Fruit fly (Drosophila melanogaster): Measurements from ENCODE around the gene bur.

Gene bur

DNA sequence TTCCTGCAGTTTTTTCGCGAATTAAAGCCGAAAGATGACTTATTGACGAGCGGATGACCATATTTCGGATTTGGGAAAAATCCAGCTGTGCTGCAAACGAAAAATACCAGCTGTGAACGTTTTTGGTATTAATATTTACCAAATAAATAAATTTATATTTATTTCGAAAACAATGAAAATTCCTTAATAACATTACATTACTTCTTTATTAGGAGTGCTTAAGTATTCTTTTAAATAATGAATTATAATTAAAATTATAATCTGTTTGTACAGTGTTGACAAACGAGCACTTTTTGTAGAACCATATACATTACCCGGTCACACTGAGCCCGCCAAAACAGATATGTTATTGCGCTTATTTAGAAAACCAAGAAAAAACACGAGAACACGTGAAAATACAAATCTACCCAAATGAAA lies at the start of gene bur, which contains the start of gene Mcm10:
Gene bur, minus strand, starts transcription at position 69 of the 417 bp plus-strand sequence.
Gene Mcm10, plus strand, starts transcription at position 319 of the 417 bp plus-strand sequence.
- TF ChIP-seq Dll (optimal IDR thresholded peaks at IDR 0.05) (no peak), pan (optimal IDR thresholded peaks at IDR 0.05) (no peak), EcR (GFP tag; optimal IDR thresholded peaks at IDR 0.05) (no peak), usp (GFP tag; optimal IDR thresholded peaks at IDR 0.05) (no peak), CG8478 (optimal IDR thresholded peaks at IDR 0.05) (no peak), psq (optimal IDR thresholded peaks at IDR 0.05) (no peak)

DNA sequence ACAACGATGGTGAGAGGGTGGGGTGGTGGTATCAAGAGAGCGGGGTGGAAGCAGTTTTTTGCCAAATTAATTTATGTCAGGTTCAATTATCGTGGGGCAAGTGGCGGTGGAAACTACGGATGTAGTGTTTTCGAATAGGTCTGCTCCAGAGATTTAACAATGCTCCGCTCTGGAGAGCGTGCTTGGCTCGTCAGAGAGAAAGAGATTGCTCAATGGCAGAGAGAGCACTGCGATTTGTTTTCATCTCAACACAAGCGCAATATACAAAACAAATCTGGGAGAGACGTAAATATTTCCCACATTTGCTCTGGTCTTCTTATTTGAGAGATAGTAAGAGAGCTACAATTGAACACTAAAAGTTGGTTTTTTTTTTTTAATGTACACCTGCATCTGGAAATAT lies 42.3 kb upstream of the bur start:
- TF ChIP-seq Dll (optimal IDR thresholded peaks at IDR 0.05) (no peak), psq (optimal IDR thresholded peaks at IDR 0.05) (no peak), EcR (GFP tag; optimal IDR thresholded peaks at IDR 0.05) (no peak), usp (GFP tag; optimal IDR thresholded peaks at IDR 0.05) (no peak), pan (optimal IDR thresholded peaks at IDR 0.05) (no peak), CG8478 (optimal IDR thresholded peaks at IDR 0.05) (no peak)

DNA sequence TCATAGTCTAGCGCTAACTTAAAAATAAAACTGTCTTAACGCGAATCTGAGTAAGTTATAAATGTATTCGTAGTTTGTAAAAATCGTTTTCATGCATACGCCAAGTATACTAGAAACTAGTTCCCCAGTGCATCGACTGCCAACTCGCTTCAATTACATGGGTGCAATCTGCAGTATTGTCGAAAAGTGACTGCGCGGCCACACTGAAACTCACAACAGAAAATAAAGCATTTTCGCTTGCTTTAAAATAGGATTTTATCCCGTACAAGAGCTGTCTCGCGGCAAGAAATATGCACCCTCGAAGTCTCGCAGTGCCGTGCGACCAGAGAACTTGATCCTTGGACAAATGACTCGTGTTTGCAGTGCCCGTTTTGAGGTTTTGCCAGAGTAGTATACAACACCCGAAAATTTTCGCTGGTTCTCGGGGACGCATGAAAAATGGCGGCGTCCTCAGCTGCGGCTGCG lies 41.7 kb upstream of the bur start, which contains the start of gene CG8677:
Gene CG8677, plus strand, starts transcription at position 199 of the 465 bp plus-strand sequence.
- TF ChIP-seq pan (optimal IDR thresholded peaks at IDR 0.05) (no peak), usp (GFP tag; optimal IDR thresholded peaks at IDR 0.05) (no peak), psq (optimal IDR thresholded peaks at IDR 0.05) (no peak), EcR (GFP tag; optimal IDR thresholded peaks at IDR 0.05) (no peak), CG8478 (optimal IDR thresholded peaks at IDR 0.05) (no peak), Dll (optimal IDR thresholded peaks at IDR 0.05) (no peak)

DNA sequence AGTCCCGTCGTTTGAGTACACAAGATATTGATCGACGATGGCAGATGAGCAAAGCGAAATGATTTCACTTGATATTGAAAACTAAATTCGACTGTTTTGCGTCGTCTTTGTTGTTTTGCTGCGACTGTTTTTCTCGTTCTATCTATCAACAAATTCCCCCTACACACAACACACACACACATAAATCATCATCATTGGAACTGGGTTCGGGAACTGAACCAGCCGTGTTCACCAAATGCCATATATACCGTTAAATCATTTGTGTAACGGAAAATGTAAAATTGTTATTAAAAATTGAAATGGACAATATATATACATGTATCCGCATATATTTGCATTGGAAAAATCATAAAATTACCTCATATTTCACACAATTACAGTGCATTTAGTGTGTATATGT lies 40.9 kb upstream of the bur start, which contains the start of gene Atg18b:
Gene Atg18b, minus strand, starts transcription at position 177 of the 400 bp plus-strand sequence.
- no peak for TF ChIP-seq pan (optimal IDR thresholded peaks at IDR 0.05)
- no peak for TF ChIP-seq EcR (GFP tag; optimal IDR thresholded peaks at IDR 0.05)
- no peak for TF ChIP-seq Dll (optimal IDR thresholded peaks at IDR 0.05)
- no peak for TF ChIP-seq usp (GFP tag; optimal IDR thresholded peaks at IDR 0.05)
- no peak for TF ChIP-seq CG8478 (optimal IDR thresholded peaks at IDR 0.05)
- no peak for TF ChIP-seq psq (optimal IDR thresholded peaks at IDR 0.05)

DNA sequence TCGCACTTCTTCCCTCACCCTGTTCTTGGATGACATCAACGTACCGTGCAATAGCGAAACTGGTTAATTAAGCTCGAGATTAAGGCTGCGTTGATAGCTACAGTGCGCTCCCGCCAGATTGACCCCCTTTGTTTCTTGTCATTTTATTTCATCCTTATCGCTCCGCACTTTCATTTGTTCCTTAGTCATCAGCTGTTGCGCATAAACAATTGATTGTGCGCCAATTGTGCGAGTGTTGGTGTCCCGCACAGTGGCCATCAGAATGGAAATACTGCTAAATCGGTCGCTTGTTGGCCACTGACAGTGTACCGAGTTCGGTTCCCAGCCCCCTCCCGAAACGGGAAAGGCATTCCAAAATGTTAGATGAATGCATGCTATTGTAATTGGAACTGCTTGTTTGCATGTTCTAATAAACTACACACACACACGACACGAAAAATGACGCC lies 40.2 kb upstream of the bur start:
- TF ChIP-seq usp (GFP tag; optimal IDR thresholded peaks at IDR 0.05) (no peak), CG8478 (optimal IDR thresholded peaks at IDR 0.05) (no peak), Dll (optimal IDR thresholded peaks at IDR 0.05) (no peak), pan (optimal IDR thresholded peaks at IDR 0.05) (no peak), EcR (GFP tag; optimal IDR thresholded peaks at IDR 0.05) (no peak), psq (optimal IDR thresholded peaks at IDR 0.05) (no peak)

DNA sequence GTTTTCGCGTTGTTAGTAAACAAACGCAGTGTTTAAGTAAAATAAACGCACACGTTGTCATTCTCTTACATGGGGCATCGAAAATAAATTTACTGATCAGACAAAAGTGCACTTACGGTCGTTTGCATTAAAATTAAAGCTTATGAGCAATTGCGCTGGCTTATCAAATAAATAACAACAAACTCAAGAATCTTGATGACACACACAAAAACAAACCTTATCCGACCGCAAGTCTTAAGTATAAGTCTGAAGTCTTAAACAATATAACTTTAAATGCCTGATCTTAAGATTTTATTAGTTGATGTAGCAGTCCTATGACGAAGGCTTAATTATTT lies 39.4 kb upstream of the bur start:
- TF ChIP-seq usp (GFP tag; optimal IDR thresholded peaks at IDR 0.05) (no peak), Dll (optimal IDR thresholded peaks at IDR 0.05) (no peak), CG8478 (optimal IDR thresholded peaks at IDR 0.05) (no peak), pan (optimal IDR thresholded peaks at IDR 0.05) (no peak), psq (optimal IDR thresholded peaks at IDR 0.05) (no peak), EcR (GFP tag; optimal IDR thresholded peaks at IDR 0.05) (no peak)

DNA sequence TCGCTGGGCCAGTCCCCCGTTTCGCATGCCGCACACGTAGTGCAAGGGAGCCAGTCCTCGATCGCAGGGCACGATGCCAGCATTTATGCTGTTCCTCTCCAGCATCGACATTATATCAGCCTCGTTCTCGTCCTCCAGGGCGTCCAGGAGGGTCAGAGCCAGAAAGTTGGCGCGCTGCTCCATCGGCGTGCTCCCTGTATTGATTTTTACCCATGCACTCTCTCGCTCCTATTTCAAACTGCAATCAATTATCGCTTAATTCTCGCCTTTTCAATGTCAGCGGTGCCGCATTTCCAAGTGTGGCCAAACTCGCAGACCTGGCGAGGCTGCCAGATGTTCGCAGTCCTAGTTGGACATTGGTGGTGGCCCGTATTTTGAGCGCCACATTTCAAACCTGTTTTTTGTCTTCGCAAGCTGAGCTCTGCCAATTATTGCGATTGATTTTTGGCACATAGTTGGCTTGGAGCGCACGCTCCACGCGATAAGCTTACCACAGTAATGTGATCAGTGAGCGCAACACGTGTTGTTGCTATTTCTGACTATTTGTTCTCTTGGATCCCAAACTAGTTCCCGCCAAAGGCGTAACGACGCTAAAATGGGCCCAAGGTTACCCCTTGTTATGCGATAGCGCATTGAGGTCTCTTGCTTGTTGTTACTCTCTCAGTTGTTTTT lies 38.9 kb upstream of the bur start, which contains the start of gene CG8679:
Gene CG8679, minus strand, starts transcription at position 305 of the 672 bp plus-strand sequence.
- no peak for TF ChIP-seq CG8478 (optimal IDR thresholded peaks at IDR 0.05)
- no peak for TF ChIP-seq Dll (optimal IDR thresholded peaks at IDR 0.05)
- no peak for TF ChIP-seq psq (optimal IDR thresholded peaks at IDR 0.05)
- no peak for TF ChIP-seq EcR (GFP tag; optimal IDR thresholded peaks at IDR 0.05)
- no peak for TF ChIP-seq usp (GFP tag; optimal IDR thresholded peaks at IDR 0.05)
- no peak for TF ChIP-seq pan (optimal IDR thresholded peaks at IDR 0.05)

DNA sequence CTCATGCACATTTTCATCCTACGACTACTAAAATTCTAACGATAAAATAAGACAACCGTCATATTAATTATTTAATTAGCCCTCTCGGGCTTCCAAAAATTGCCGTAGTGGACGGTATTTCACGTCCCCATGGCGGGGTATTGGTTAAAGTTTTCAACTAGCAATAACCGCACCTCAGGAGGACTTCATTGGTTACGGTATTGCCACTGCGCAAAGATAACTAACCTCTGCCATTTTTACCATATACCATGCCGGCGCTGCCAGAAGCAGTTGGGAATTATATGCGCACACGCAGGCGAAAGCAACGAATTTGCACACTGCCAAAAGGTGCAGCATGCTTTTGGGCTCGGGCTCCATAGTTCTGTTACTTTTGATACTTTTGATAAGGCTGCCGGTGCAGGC lies 35.5 kb upstream of the bur start:
- TF ChIP-seq psq (optimal IDR thresholded peaks at IDR 0.05) (no peak), pan (optimal IDR thresholded peaks at IDR 0.05) (no peak), CG8478 (optimal IDR thresholded peaks at IDR 0.05) (no peak), usp (GFP tag; optimal IDR thresholded peaks at IDR 0.05) (no peak), Dll (optimal IDR thresholded peaks at IDR 0.05) (no peak), EcR (GFP tag; optimal IDR thresholded peaks at IDR 0.05) (no peak)

DNA sequence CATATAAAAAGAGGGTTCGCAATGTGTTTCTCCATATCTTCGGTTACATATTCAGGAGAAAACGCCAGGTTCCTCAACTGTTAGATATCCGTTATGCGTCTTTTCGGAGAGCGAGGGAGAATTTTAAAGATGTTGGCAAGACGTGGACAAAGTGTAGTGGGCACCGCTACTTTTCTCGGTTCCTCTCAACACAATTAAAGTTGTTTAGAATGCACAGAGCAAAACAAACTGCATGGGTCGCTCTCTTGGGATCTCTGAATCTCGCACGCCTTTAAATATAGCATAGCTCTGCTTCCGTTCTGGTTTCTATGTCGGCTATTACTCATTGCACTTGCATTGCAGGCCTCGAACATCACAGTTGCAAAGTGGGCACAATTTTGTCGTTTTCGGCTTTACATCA lies 26.7 kb upstream of the bur start, which contains the start of gene clumsy:
Gene clumsy, plus strand, starts transcription at position 301 of the 400 bp plus-strand sequence.
- no peak for TF ChIP-seq Dll (optimal IDR thresholded peaks at IDR 0.05)

DNA sequence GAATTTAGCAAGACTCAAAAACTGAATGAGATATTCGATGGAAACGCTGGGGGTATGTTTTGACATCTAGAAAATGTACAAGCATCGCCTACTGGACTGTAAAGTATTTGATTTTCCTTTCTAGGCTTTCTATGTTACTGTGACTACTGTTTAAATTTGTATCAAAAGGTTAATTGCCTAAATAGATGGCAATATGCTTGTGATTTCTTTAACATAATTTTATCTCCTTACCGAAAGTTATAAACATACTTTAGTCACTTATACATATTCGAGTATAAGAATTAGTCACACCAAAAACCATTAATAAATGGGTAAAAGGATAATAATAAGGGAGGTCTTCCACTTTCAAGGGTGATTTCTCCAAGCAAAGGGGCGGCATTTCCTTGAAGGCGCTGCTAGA lies 23.2 kb upstream of the bur start, which contains the start of gene CG31988:
Gene CG31988, minus strand, starts transcription at position 101 of the 400 bp plus-strand sequence.
- TF ChIP-seq EcR (GFP tag; optimal IDR thresholded peaks at IDR 0.05) (no peak), usp (GFP tag; optimal IDR thresholded peaks at IDR 0.05) (no peak), psq (optimal IDR thresholded peaks at IDR 0.05) (no peak), Dll (optimal IDR thresholded peaks at IDR 0.05) (no peak), pan (optimal IDR thresholded peaks at IDR 0.05) (no peak), CG8478 (optimal IDR thresholded peaks at IDR 0.05) (no peak)

DNA sequence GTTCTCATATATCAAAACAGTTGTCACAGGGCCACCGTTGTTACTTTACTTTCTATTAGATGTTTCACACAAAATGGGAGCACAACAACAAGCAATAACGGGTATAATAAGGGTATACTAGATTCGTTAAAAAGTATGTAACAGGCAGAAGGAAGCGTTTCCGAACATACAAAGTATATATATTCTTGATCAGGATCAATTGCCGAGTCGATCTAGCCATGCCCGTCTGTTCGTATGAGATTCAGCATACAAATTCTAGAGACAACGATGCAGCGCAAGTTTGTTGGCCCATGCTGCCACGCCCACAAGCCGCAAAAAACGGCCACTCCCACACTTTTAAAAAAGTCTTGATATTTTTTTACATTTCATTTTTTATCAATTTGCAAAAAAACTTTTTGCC lies 20.8 kb upstream of the bur start, which contains the start of gene CG31624:
Gene CG31624, minus strand, starts transcription at position 101 of the 400 bp plus-strand sequence.
- no peak for TF ChIP-seq psq (optimal IDR thresholded peaks at IDR 0.05)
- TF ChIP-seq usp (GFP tag; optimal IDR thresholded peaks at IDR 0.05), result no peak
- no peak for TF ChIP-seq CG8478 (optimal IDR thresholded peaks at IDR 0.05)
- no peak for TF ChIP-seq pan (optimal IDR thresholded peaks at IDR 0.05)
- no peak for TF ChIP-seq EcR (GFP tag; optimal IDR thresholded peaks at IDR 0.05)
- TF ChIP-seq Dll (optimal IDR thresholded peaks at IDR 0.05), result no peak

DNA sequence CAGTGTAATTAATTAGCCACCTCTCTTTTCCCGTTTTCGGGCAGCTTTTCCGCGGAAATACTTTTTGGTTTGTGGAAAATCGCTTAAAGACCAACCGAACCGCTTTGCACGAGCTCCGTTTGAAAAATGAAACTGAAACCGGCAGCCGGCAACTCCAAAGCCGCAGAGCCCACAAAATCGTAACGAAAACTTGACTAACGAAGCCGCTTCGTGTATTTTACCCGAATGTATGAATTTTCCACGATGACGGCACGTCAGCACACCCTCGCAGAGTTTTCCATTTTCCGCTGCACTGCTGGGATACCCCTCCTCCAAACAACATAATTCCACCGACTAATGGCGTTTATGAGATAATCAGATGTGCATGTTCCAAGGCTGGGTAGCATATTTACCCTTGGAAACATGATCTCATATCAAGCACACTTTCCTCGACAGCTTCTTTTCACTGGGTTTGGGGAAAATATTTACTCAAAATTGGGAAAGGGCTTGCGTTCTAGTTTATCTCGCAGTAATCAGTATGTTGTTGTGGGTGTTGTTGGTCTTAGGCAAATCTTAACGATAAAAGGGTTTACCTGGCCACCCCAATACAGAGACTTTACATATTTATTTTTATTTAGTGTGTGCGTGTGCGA lies 19.3 kb upstream of the bur start, which contains the start of gene Ret:
Gene Ret, minus strand, starts transcription at position 130 of the 632 bp plus-strand sequence.
- TF ChIP-seq usp (GFP tag; optimal IDR thresholded peaks at IDR 0.05) (no peak), psq (optimal IDR thresholded peaks at IDR 0.05) (no peak), EcR (GFP tag; optimal IDR thresholded peaks at IDR 0.05) (no peak), pan (optimal IDR thresholded peaks at IDR 0.05) (no peak), CG8478 (optimal IDR thresholded peaks at IDR 0.05) (no peak), Dll (optimal IDR thresholded peaks at IDR 0.05) (no peak)

Data from whole organism.